Worm (Caenorhabditis elegans): ENCODE data around the gene K10G4.5.

DNA sequence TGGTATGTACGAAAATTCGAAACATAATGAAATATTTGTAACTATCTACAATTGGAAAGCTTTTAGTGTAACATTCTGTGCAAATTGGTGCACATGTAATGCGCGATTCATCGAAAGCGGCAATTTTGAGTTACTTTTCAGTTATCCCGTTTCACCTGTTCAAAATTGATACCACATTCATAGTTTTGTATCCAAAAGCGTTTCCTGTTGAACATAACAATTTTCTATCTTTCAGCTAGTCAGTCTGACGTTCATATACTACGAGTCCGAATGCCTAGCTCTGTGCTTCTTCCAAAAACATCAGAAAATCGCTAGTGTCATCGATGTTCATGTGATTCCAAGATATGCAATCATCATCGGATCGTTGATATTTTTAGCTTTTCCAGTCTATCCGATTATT is 2.1 kb upstream of the K10G4.5 start:
- TF ChIP-seq snpc-4 (tag; optimal IDR thresholded peaks at IDR 0.05) (no peak), lin-39 (tag; optimal IDR thresholded peaks at IDR 0.05) (no peak), nfya-1 (tag; optimal IDR thresholded peaks at IDR 0.05; ENCODE audit: insufficient read depth) (no peak), nhr-11 (tag; optimal IDR thresholded peaks at IDR 0.05) (no peak), elt-3 (tag; optimal IDR thresholded peaks at IDR 0.05) (no peak), pqm-1 (tag; optimal IDR thresholded peaks at IDR 0.05) (no peak)

All from whole organism, L3 larva.